Worm (Caenorhabditis elegans) whole organism, early embryonic: Measurements from ENCODE around the gene drd-5.

ENCODE experiments used
- B0310.2 ChIP-seq: sonication (generic microtip); optimal IDR thresholded peaks from 2 replicates; lab custom pipeline; 2016; ENCODE audit warnings: mild to moderate bottlenecking, missing genetic modification characterization, missing compliant biosample characterization
- aly-1 ChIP-seq: sonication (generic microtip); optimal IDR thresholded peaks from 2 replicates; lab custom pipeline; 2016; ENCODE audit warnings: missing genetic modification characterization, missing compliant biosample characterization
- ama-1 ChIP-seq: fragments of 150-350 bp; optimal IDR thresholded peaks from 2 replicates; lab custom pipeline; 2014
- ets-7 ChIP-seq: sonication (generic microtip); optimal IDR thresholded peaks from 2 replicates; lab custom pipeline; 2016; ENCODE audit warnings: missing genotype, missing genetic modification characterization, missing compliant biosample characterization
- flt-1 ChIP-seq: fragments of 200-800 bp; sonication (Bioruptor generic); IDR thresholded peaks from 2 replicates; pipeline ENCODE4 v1.3.6; 2022; ENCODE audit warnings: missing genetic modification characterization, missing compliant biosample characterization
- hmbx-1 ChIP-seq: sonication (generic microtip); optimal IDR thresholded peaks from 2 replicates; lab custom pipeline; 2016; ENCODE audit warnings: mild to moderate bottlenecking, missing genetic modification characterization, missing compliant biosample characterization
- hmg-4 ChIP-seq: fragments of 200-800 bp; sonication (Bioruptor generic); optimal IDR thresholded peaks from 2 replicates; lab custom pipeline; 2018; ENCODE audit warnings: mild to moderate bottlenecking, missing genetic modification characterization, missing compliant biosample characterization
- hnd-1 ChIP-seq: sonication (generic microtip); optimal IDR thresholded peaks from 2 replicates; lab custom pipeline; 2016; ENCODE audit warnings: missing genetic modification characterization, missing compliant biosample characterization
- sea-1 ChIP-seq: fragments of 200-800 bp; sonication (Bioruptor generic); conservative IDR thresholded peaks from 2 replicates; pipeline ENCODE4 v1.3.6; 2022; ENCODE audit warnings: missing genetic modification characterization, missing compliant biosample characterization
- tbx-11 ChIP-seq: fragments of 200-800 bp; sonication (Bioruptor generic); IDR thresholded peaks from 2 replicates; pipeline ENCODE4 v1.3.6; 2022; ENCODE audit warnings: missing genetic modification characterization, missing compliant biosample characterization
- tbx-37 ChIP-seq: fragments of 200-800 bp; sonication (Bioruptor generic); conservative IDR thresholded peaks from 2 replicates; pipeline ENCODE4 v1.3.6; 2022; ENCODE audit warnings: missing genetic modification reagents, missing genetic modification characterization, missing compliant biosample characterization
- tra-4 ChIP-seq: sonication (generic microtip); optimal IDR thresholded peaks from 2 replicates; lab custom pipeline; 2017; ENCODE audit warnings: missing genetic modification characterization, missing compliant biosample characterization

DNA sequence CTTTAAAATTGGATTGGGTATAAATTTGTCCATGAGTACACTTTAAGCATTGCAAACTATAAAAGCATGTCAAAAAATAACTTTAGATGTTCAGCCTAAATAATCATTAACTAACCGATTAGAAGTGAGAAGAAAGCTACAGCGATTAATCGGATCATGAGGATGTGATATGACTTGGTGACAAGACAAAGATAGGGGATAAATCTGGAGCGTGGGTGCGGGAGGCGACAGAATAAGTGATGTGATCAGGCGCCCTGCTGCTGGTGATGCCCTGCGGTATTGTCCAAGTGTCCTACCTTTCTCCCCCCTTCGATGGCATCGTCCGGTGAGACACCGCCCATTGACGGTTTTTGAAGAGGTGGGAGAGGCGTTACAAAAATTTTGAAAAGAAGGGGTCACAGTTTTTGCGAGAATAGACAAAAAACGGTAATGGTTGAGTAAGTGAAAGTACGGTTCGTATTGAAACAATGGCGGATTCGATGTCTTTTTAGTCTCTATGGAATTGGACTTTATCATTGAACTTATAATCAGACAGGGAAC lies 38.6 kb upstream of the drd-5 start, which contains the start of gene F41D9.2:
- TF ChIP-seq ets-7 (no peak), hmbx-1 (tag; lab: Kevin White, UChicago) (no peak), aly-1 (no peak), ama-1 (lab: Kevin White, UChicago) (no peak), flt-1 (GFP tag; lab: Robert Waterston, UW) (no peak), tbx-11 (GFP tag; lab: Robert Waterston, UW) (no peak), hmg-4 (no peak), tbx-37 (no peak), sea-1 (GFP tag; lab: Robert Waterston, UW) (no peak), hnd-1 (no peak), B0310.2 (tag; lab: Kevin White, UChicago) (no peak), tra-4 (tag; lab: Kevin White, UChicago) (no peak)
